Fruit fly (Drosophila melanogaster): ENCODE data around the gene Ca-beta.

Ca-beta gene

DNA sequence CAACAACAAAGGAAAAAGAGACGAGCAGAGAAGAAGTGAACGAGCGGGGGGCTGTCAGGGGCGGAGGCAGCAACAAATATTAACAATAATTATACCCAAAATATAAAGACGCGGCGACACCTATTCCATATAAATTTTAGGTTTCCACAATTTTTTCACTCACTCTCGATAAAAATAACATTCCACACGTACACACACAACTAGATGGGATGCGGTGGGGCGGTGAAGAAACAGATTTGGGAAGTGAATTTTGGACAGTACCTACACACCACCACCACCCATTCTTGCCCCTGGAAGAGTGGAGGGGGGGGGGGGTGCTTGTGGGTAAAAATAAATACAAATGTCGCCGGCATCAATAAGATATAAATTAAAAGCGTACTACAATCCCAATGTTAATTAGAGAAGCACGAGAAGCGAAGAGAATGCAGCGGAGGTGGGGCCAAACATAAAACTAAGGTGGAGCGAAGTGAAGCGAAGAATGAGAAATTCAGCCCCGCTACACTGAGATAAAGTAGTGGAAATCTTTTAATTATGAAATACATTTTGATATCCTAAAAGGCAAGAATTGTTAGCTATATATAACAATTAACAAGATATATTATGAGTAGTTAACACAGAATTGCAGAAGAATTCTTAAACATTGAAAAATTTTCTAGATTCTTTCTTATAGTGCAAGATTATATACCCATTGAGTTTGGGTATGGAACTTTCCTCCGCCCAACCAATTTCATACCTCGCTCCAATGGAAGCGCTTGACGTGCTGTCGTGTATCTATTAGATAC, 5.4 kb upstream of the Ca-beta start (continued):
- TF ChIP-seq CG9215 (GFP tag; IDR thresholded peaks at IDR 0.05) = no peak
- TF ChIP-seq CG11247 (GFP tag; IDR thresholded peaks at IDR 0.05) = no peak
- no peak for TF ChIP-seq CG1832 (GFP tag; optimal IDR thresholded peaks at IDR 0.05)
- TF ChIP-seq E2f1 (GFP tag; IDR thresholded peaks at IDR 0.05) = 0 out of 2 replicates have a peak, but pooled peaks have one; percentile 33
- no peak for TF ChIP-seq Side (GFP tag; optimal IDR thresholded peaks at IDR 0.05)
- TF ChIP-seq Kr (GFP tag; optimal IDR thresholded peaks at IDR 0.05) = no peak
- TF ChIP-seq dan (GFP tag; IDR thresholded peaks at IDR 0.05) = no peak
- TF ChIP-seq CG11093 (GFP tag; IDR thresholded peaks at IDR 0.05) = 0 out of 3 replicates have a peak, but pooled peaks have one; percentile 15
- TF ChIP-seq bbx (GFP tag; IDR thresholded peaks at IDR 0.05; ENCODE audit: partially characterized antibody) = no peak
- TF ChIP-seq Hmr (GFP tag; optimal IDR thresholded peaks at IDR 0.05) = no peak
- no peak for TF ChIP-seq tup (GFP tag; optimal IDR thresholded peaks at IDR 0.05)
- TF ChIP-seq CG8765 (GFP tag; IDR thresholded peaks at IDR 0.05) = no peak
- peak; percentile 83 for TF ChIP-seq CG12391 (tag; optimal IDR thresholded peaks at IDR 0.05)
- no peak for TF ChIP-seq CG3995 (GFP tag; optimal IDR thresholded peaks at IDR 0.05)
- TF ChIP-seq repo (GFP tag; optimal IDR thresholded peaks at IDR 0.05) = peak; percentile 8
- no peak for TF ChIP-seq rib (GFP tag; IDR thresholded peaks at IDR 0.05)
- no peak for TF ChIP-seq CG4730 (GFP tag; IDR thresholded peaks at IDR 0.05)
- peak; percentile 22 for TF ChIP-seq org-1 (GFP tag; optimal IDR thresholded peaks at IDR 0.05)
- no peak for TF ChIP-seq CG9932 (GFP tag; IDR thresholded peaks at IDR 0.05)
- no peak for TF ChIP-seq lov (optimal IDR thresholded peaks at IDR 0.05)
- TF ChIP-seq lov (GFP tag; IDR thresholded peaks at IDR 0.05) = peak; percentile 8; the same call in 1 of the 3 replicates
- no peak for TF ChIP-seq CG11456 (GFP tag; IDR thresholded peaks at IDR 0.05)
- TF ChIP-seq chm (GFP tag; IDR thresholded peaks at IDR 0.05) = peak; percentile 69; the same call in 1 of the 2 replicates
- no peak for TF ChIP-seq pb (GFP tag; optimal IDR thresholded peaks at IDR 0.05)
- no peak for TF ChIP-seq Scr (GFP tag; IDR thresholded peaks at IDR 0.05; ENCODE audit: partially characterized antibody)
- no peak for TF ChIP-seq Max (GFP tag; optimal IDR thresholded peaks at IDR 0.05)
- no peak for TF ChIP-seq Stat92E (GFP tag; optimal IDR thresholded peaks at IDR 0.05)
- no peak for TF ChIP-seq Jarid2 (GFP tag; optimal IDR thresholded peaks at IDR 0.05)
- TF ChIP-seq fru (optimal IDR thresholded peaks at IDR 0.05) = no peak
- TF ChIP-seq toy (GFP tag; IDR thresholded peaks at IDR 0.05) = no peak
- TF ChIP-seq CG30403 (GFP tag; optimal IDR thresholded peaks at IDR 0.05) = peak; percentile 74
- TF ChIP-seq crp (GFP tag; optimal IDR thresholded peaks at IDR 0.05) = no peak
- peak in 1 of 2 experiments; percentile 32 for TF ChIP-seq Eip74EF (GFP tag; optimal IDR thresholded peaks at IDR 0.05)
- no peak for TF ChIP-seq CG6683 (GFP tag; optimal IDR thresholded peaks at IDR 0.05)
- peak; percentile 75 for TF ChIP-seq az2 (GFP tag; optimal IDR thresholded peaks at IDR 0.05)
- TF ChIP-seq CG14441 (GFP tag; IDR thresholded peaks at IDR 0.05) = no peak
- no peak for TF ChIP-seq CG9876 (GFP tag; optimal IDR thresholded peaks at IDR 0.05)
- no peak for TF ChIP-seq kay (GFP tag; optimal IDR thresholded peaks at IDR 0.05)
- TF ChIP-seq Rfx (GFP tag; IDR thresholded peaks at IDR 0.05) = peak; percentile 32; the same call in 1 of the 2 replicates
- TF ChIP-seq disco-r (GFP tag; optimal IDR thresholded peaks at IDR 0.05) = no peak
- TF ChIP-seq CTCF (GFP tag; optimal IDR thresholded peaks at IDR 0.05) = no peak
- peak; percentile 77 for TF ChIP-seq grau (tag; optimal IDR thresholded peaks at IDR 0.05)
- peak; percentile 44 for TF ChIP-seq CG10431 (GFP tag; optimal IDR thresholded peaks at IDR 0.05)
- TF ChIP-seq Blimp-1 (GFP tag; optimal IDR thresholded peaks at IDR 0.05) = peak; percentile 81
- TF ChIP-seq CG15479 (GFP tag; optimal IDR thresholded peaks at IDR 0.05) = no peak
- peak; percentile 64 for TF ChIP-seq CG1602 (GFP tag; optimal IDR thresholded peaks at IDR 0.05)
- no peak for TF ChIP-seq nom (GFP tag; optimal IDR thresholded peaks at IDR 0.05)
- no peak for TF ChIP-seq CG7928 (GFP tag; optimal IDR thresholded peaks at IDR 0.05)
- no peak for TF ChIP-seq ash1 (GFP tag; optimal IDR thresholded peaks at IDR 0.05)
- no peak for TF ChIP-seq C15 (GFP tag; IDR thresholded peaks at IDR 0.05)
